Worm (Caenorhabditis elegans) whole organism, L2 larva: ENCODE measurements around the gene nhr-143.

ENCODE experiments used
- C34F6.9 ChIP-seq: fragments of 150-350 bp; optimal IDR thresholded peaks from 2 replicates; lab custom pipeline; 2014; ENCODE audit warnings: missing biosample characterization, missing genetic modification characterization
- aly-2 ChIP-seq: fragments of 150-350 bp; optimal IDR thresholded peaks from 2 replicates; lab custom pipeline; 2014; ENCODE audit warnings: missing biosample characterization, missing genetic modification characterization
- fos-1 ChIP-seq: fragments of 150-350 bp; optimal IDR thresholded peaks from 2 replicates; lab custom pipeline; 2014; ENCODE audit warnings: missing biosample characterization, missing genetic modification characterization
- snpc-4 ChIP-seq: fragments of 150-350 bp; optimal IDR thresholded peaks from 2 replicates; lab custom pipeline; 2014; ENCODE audit warnings: missing biosample characterization, missing genetic modification characterization
- ztf-4 ChIP-seq: fragments of 150-350 bp; optimal IDR thresholded peaks from 2 replicates; lab custom pipeline; 2014; ENCODE audit warnings: missing biosample characterization, missing genetic modification characterization

DNA sequence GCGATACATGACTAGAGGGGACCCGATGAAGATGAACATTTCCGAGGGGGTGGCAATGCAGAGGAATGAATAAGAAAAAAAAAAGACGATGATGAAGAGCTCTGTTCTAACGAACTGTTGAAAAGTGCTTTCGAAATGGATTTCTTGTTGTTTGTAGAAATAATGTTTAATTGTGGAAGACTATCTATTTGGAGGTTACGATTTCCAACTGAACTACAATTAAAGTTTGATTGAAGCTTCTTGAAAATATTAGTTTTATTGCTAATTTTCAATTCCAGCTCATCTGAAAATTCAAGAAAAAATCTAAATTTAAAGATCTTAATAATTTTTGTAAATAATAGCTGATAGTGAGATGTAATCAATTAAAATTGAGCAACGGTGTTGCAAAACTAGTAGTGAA, 30.3 kb downstream of the nhr-143 start:
- TF ChIP-seq aly-2 (tag; lab: Kevin White, UChicago) (no peak), snpc-4 (tag; lab: Kevin White, UChicago) (no peak), ztf-4 (tag; lab: Kevin White, UChicago) (no peak), fos-1 (tag; lab: Kevin White, UChicago) (no peak), C34F6.9 (no peak)
